Worm (Caenorhabditis elegans) whole organism, L1 larva: ENCODE measurements around the gene nhr-203.

Source experiments
- egl-13 ChIP-seq: sonication (generic microtip); optimal IDR thresholded peaks from 2 replicates; lab custom pipeline; 2016; ENCODE audit warnings: missing genotype, missing genetic modification reagents, missing genetic modification characterization, missing compliant biosample characterization
- fkh-10 ChIP-seq: sonication (generic microtip); optimal IDR thresholded peaks from 2 replicates; lab custom pipeline; 2017; ENCODE audit warnings: missing biosample characterization, missing genetic modification reagents, missing genetic modification characterization
- hlh-17 ChIP-seq: fragments of 200-800 bp; sonication (Bioruptor generic); optimal IDR thresholded peaks from 2 replicates; lab custom pipeline; 2018; ENCODE audit warnings: missing genetic modification characterization, mild to moderate bottlenecking, missing compliant biosample characterization, moderate library complexity, borderline replicate concordance
- jun-1 ChIP-seq: fragments of 150-350 bp; optimal IDR thresholded peaks from 2 replicates; lab custom pipeline; 2014; ENCODE audit warnings: missing biosample characterization, missing genetic modification reagents, missing genetic modification characterization
- lin-39 ChIP-seq: fragments of 150-350 bp; optimal IDR thresholded peaks from 2 replicates; lab custom pipeline; 2014; ENCODE audit warnings: missing biosample characterization, missing genetic modification reagents, missing genetic modification characterization
- mep-1 ChIP-seq: fragments of 150-350 bp; optimal IDR thresholded peaks from 2 replicates; lab custom pipeline; 2014; ENCODE audit warnings: missing biosample characterization, missing genetic modification characterization
- nhr-12 ChIP-seq: sonication (generic microtip); optimal IDR thresholded peaks from 2 replicates; lab custom pipeline; 2017; ENCODE audit warnings: missing biosample characterization, missing genetic modification characterization
- nhr-237 ChIP-seq: fragments of 150-350 bp; optimal IDR thresholded peaks from 2 replicates; lab custom pipeline; 2014; ENCODE audit warnings: missing biosample characterization, missing genetic modification characterization
- snpc-4 ChIP-seq: fragments of 150-350 bp; optimal IDR thresholded peaks from 2 replicates; lab custom pipeline; 2014; ENCODE audit warnings: missing biosample characterization, missing genetic modification characterization
- ztf-4 ChIP-seq: fragments of 150-350 bp; optimal IDR thresholded peaks from 2 replicates; lab custom pipeline; 2014; ENCODE audit warnings: missing biosample characterization, missing genetic modification characterization

DNA sequence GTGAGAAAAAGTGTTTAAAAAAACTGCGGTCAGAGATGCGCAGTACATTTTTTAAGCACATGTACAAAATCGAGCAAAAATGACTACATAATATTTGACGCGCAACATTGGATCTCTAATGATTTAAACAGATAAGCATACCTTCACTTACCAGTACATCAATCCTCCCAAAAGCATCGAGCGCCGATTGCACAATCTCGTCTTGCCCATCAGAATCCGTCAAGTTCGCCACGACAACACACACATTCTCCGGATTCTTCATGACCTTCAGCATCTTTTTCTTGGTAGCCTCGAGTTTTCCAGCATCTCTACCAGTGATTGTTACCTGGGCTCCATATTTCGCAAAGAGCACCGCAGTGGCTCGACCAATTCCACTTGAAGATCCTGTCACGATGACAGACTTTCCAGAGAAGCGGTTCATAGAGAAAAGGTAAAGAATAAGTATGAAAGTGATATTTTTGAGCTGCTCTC is 43.2 kb downstream of the nhr-203 start, which contains the start of gene T01G6.10:
- TF ChIP-seq lin-39 (no peak), mep-1 (tag; lab: Kevin White, UChicago) (no peak), jun-1 (tag; lab: Kevin White, UChicago) (no peak), ztf-4 (no peak), egl-13 (tag; lab: Kevin White, UChicago) (no peak), snpc-4 (tag; lab: Kevin White, UChicago) (no peak), hlh-17 (GFP tag; lab: Kevin White, UChicago) (no peak), nhr-12 (tag; lab: Kevin White, UChicago) (no peak), fkh-10 (GFP tag; lab: Kevin White, UChicago) (no peak), nhr-237 (no peak)
